Worm (Caenorhabditis elegans) whole organism, L1 larva: Measurements from ENCODE around the gene fbxb-17.

ENCODE experiments used
- aha-1 ChIP-seq: fragments of 150-350 bp; optimal IDR thresholded peaks from 2 replicates; lab custom pipeline; 2014; ENCODE audit warnings: missing biosample characterization, missing genetic modification characterization
- dsc-1 ChIP-seq: sonication (generic microtip); optimal IDR thresholded peaks from 2 replicates; lab custom pipeline; 2016; ENCODE audit warnings: mild to moderate bottlenecking, missing genetic modification characterization, missing compliant biosample characterization
- isw-1 ChIP-seq: fragments of 200-800 bp; sonication (Bioruptor generic); IDR thresholded peaks from 2 replicates; pipeline ENCODE4 v1.3.6; 2022; ENCODE audit warnings: missing genetic modification characterization, missing compliant biosample characterization
- pag-3 ChIP-seq: sonication (generic microtip); optimal IDR thresholded peaks from 2 replicates; lab custom pipeline; 2017; ENCODE audit warnings: missing genetic modification characterization, mild to moderate bottlenecking, missing compliant biosample characterization, antibody characterized with exemption, borderline replicate concordance; ENCODE audit not compliant: insufficient read depth
- snpc-4 ChIP-seq: fragments of 150-350 bp; optimal IDR thresholded peaks from 2 replicates; lab custom pipeline; 2014; ENCODE audit warnings: missing biosample characterization, missing genetic modification characterization

DNA sequence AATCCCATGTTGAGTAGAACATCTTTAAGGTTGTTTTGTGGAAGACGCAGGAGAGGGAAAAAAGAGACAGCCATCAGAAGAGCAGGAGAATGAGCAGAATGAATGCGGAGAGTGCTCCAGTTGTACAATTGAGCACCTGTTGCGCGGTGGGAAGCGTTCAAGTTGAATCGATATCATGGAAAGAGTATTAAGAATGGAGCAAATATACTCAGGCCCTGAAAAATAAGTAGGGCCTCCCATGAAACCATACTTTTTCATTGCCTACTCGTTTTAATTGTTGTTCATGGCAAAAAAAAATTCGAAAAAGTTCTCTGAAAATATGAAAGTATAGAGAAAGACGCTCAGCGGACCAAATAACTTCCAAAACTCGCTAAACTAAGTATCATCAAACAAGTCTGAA lies 43.0 kb downstream of the fbxb-17 start, which contains the start of gene fbxb-48:
- TF ChIP-seq snpc-4 (tag; lab: Kevin White, UChicago) (no peak), dsc-1 (no peak), isw-1 (GFP tag; lab: Robert Waterston, UW) (no peak), aha-1 (tag; lab: Kevin White, UChicago) (no peak), pag-3 (tag; lab: Kevin White, UChicago) (no peak)
